Worm (Caenorhabditis elegans) whole organism, L4 larva: Measurements from ENCODE around the gene cut-2.
A peak's percentile ranks its signal among the peaks of the same experiment; 100 is the strongest.

ENCODE experiments used
- D1046.2 ChIP-seq: fragments of 200-800 bp; sonication (Bioruptor generic); IDR thresholded peaks from 2 replicates; pipeline ENCODE4 v1.3.6; 2022; ENCODE audit warnings: missing genetic modification characterization, missing compliant biosample characterization
- F26F4.8 ChIP-seq: fragments of 200-800 bp; sonication (Bioruptor generic); conservative IDR thresholded peaks from 2 replicates; pipeline ENCODE4 v1.3.6; 2022; ENCODE audit warnings: missing genetic modification characterization, missing compliant biosample characterization
- F44E2.7 ChIP-seq: fragments of 200-800 bp; sonication (Bioruptor generic); IDR thresholded peaks from 2 replicates; pipeline ENCODE4 v2.1.2; 2022; ENCODE audit warnings: missing genetic modification characterization, missing compliant biosample characterization
- T20F7.1 ChIP-seq: fragments of 200-800 bp; sonication (Bioruptor generic); optimal IDR thresholded peaks from 2 replicates; lab custom pipeline; 2018; ENCODE audit warnings: mild to moderate bottlenecking, missing genetic modification characterization, missing compliant biosample characterization
- ZK337.2 ChIP-seq: fragments of 200-800 bp; sonication (Bioruptor generic); IDR thresholded peaks from 2 replicates; pipeline ENCODE4 v1.3.6; 2022; ENCODE audit warnings: missing genetic modification reagents, missing genetic modification characterization, missing compliant biosample characterization
- aha-1 ChIP-seq: fragments of 150-350 bp; peaks from one replicate; lab custom pipeline; 2014; ENCODE audit warnings: missing biosample characterization, missing genetic modification characterization
- arid-1 ChIP-seq: fragments of 200-800 bp; sonication (Bioruptor generic); conservative IDR thresholded peaks from 2 replicates; pipeline ENCODE4 v1.3.6; 2022; ENCODE audit warnings: missing genetic modification reagents, missing genetic modification characterization, missing compliant biosample characterization
- attf-4 ChIP-seq: sonication (generic microtip); optimal IDR thresholded peaks from 3 replicates; lab custom pipeline; 2017; ENCODE audit warnings: missing biosample characterization, missing genetic modification characterization
- ceh-20 ChIP-seq: fragments of 200-800 bp; sonication (Bioruptor generic); IDR thresholded peaks from 2 replicates; pipeline ENCODE4 v1.3.6; 2022; ENCODE audit warnings: missing genetic modification reagents, missing genetic modification characterization, missing compliant biosample characterization
- ceh-28 ChIP-seq: fragments of 150-350 bp; optimal IDR thresholded peaks from 2 replicates; lab custom pipeline; 2014; ENCODE audit warnings: missing biosample characterization, missing genetic modification reagents, missing genetic modification characterization
- ceh-44 ChIP-seq: fragments of 200-800 bp; sonication (Bioruptor generic); IDR thresholded peaks from 2 replicates; pipeline ENCODE4 v1.3.6; 2022; ENCODE audit warnings: missing genetic modification reagents, missing genetic modification characterization, missing compliant biosample characterization
- ceh-62 ChIP-seq: sonication (generic microtip); optimal IDR thresholded peaks from 2 replicates; lab custom pipeline; 2017; ENCODE audit warnings: missing biosample characterization, missing genetic modification characterization
- cey-2 ChIP-seq: sonication (generic microtip); optimal IDR thresholded peaks from 3 replicates; lab custom pipeline; 2017; ENCODE audit warnings: missing genetic modification characterization, mild to moderate bottlenecking, missing compliant biosample characterization, antibody characterized with exemption, borderline replicate concordance; ENCODE audit not compliant: insufficient read depth
- dpl-1 ChIP-seq: fragments of 150-350 bp; optimal IDR thresholded peaks from 2 replicates; lab custom pipeline; 2014; ENCODE audit warnings: missing biosample characterization, missing genetic modification reagents, missing genetic modification characterization
- dve-1 ChIP-seq: sonication (generic microtip); optimal IDR thresholded peaks from 2 replicates; lab custom pipeline; 2017; ENCODE audit warnings: antibody characterized with exemption, mild to moderate bottlenecking, missing genetic modification characterization, missing compliant biosample characterization; ENCODE audit not compliant: insufficient read depth
- egl-27 ChIP-seq: sonication (generic microtip); optimal IDR thresholded peaks from 3 replicates; lab custom pipeline; 2017; ENCODE audit warnings: missing biosample characterization, missing genetic modification reagents, missing genetic modification characterization
- fkh-10 ChIP-seq: fragments of 150-350 bp; optimal IDR thresholded peaks from 2 replicates; lab custom pipeline; 2014; ENCODE audit warnings: missing biosample characterization, missing genetic modification reagents, missing genetic modification characterization
- hif-1 ChIP-seq, 2 experiments: sonication (generic microtip); optimal IDR thresholded peaks; 2 replicates each; lab custom pipeline; 2016 to 2017; ENCODE audit warnings: missing compliant biosample characterization in 2 of 2, missing genetic modification characterization in 2 of 2, missing genetic modification reagents in 2 of 2, missing genotype in 2 of 2, mild to moderate bottlenecking in 1 of 2
- hlh-11 ChIP-seq: fragments of 200-800 bp; sonication (Bioruptor generic); optimal IDR thresholded peaks from 2 replicates; lab custom pipeline; 2018; ENCODE audit warnings: mild to moderate bottlenecking, missing genetic modification characterization, missing compliant biosample characterization
- hlh-30 ChIP-seq: sonication (generic microtip); optimal IDR thresholded peaks from 2 replicates; lab custom pipeline; 2017; ENCODE audit warnings: antibody characterized with exemption, mild to moderate bottlenecking, missing genetic modification characterization, missing compliant biosample characterization; ENCODE audit not compliant: insufficient read depth
- hmg-1.1 ChIP-seq: fragments of 200-800 bp; sonication (Bioruptor generic); IDR thresholded peaks from 2 replicates; pipeline ENCODE4 v1.3.6; 2022; ENCODE audit warnings: missing genetic modification reagents, missing genetic modification characterization, missing compliant biosample characterization
- lin-1 ChIP-seq: fragments of 200-800 bp; sonication (Bioruptor generic); IDR thresholded peaks from 2 replicates; pipeline ENCODE4 v1.3.6; 2022; ENCODE audit warnings: missing genetic modification reagents, missing genetic modification characterization, missing compliant biosample characterization
- lin-38 ChIP-seq: fragments of 200-800 bp; sonication (Bioruptor generic); IDR thresholded peaks from 2 replicates; pipeline ENCODE4 v1.3.6; 2022; ENCODE audit warnings: missing genetic modification reagents, missing genetic modification characterization, missing compliant biosample characterization
- lir-3 ChIP-seq: sonication (generic microtip); optimal IDR thresholded peaks from 2 replicates; lab custom pipeline; 2016; ENCODE audit warnings: mild to moderate bottlenecking, missing genetic modification characterization, missing compliant biosample characterization
- mdl-1 ChIP-seq, 2 experiments: fragments of 150-350 bp in 1 of 2; sonication (generic microtip) in 1 of 2; optimal IDR thresholded peaks; 2 replicates each; lab custom pipeline; 2014 to 2017; ENCODE audit warnings: missing biosample characterization in 2 of 2, missing genetic modification characterization in 2 of 2
- mes-2 ChIP-seq: sonication (generic microtip); optimal IDR thresholded peaks from 2 replicates; lab custom pipeline; 2016; ENCODE audit warnings: missing genotype, mild to moderate bottlenecking, missing genetic modification characterization, missing compliant biosample characterization; ENCODE audit not compliant: poor library complexity, severe bottlenecking
- mxl-2 ChIP-seq: fragments of 200-800 bp; sonication (Bioruptor generic); conservative IDR thresholded peaks from 2 replicates; pipeline ENCODE4 v1.3.6; 2022; ENCODE audit warnings: missing genetic modification reagents, missing genetic modification characterization, missing compliant biosample characterization
- mxl-3 ChIP-seq: fragments of 200-800 bp; sonication (Bioruptor generic); optimal IDR thresholded peaks from 2 replicates; lab custom pipeline; 2018; ENCODE audit warnings: mild to moderate bottlenecking, missing genetic modification characterization, missing compliant biosample characterization
- nhr-102 ChIP-seq: sonication (generic microtip); optimal IDR thresholded peaks from 2 replicates; lab custom pipeline; 2016; ENCODE audit warnings: mild to moderate bottlenecking, missing genetic modification characterization, moderate library complexity, missing compliant biosample characterization
- nhr-11 ChIP-seq: fragments of 150-350 bp; optimal IDR thresholded peaks from 2 replicates; lab custom pipeline; 2014; ENCODE audit warnings: missing biosample characterization, missing genetic modification characterization
- nhr-25 ChIP-seq: sonication (generic microtip); optimal IDR thresholded peaks from 2 replicates; lab custom pipeline; 2017; ENCODE audit warnings: missing genetic modification characterization, mild to moderate bottlenecking, missing compliant biosample characterization, antibody characterized with exemption, moderate library complexity, borderline replicate concordance; ENCODE audit not compliant: insufficient read depth
- nhr-48 ChIP-seq: sonication (generic microtip); optimal IDR thresholded peaks from 2 replicates; lab custom pipeline; 2016; ENCODE audit warnings: mild to moderate bottlenecking, missing genetic modification characterization, missing compliant biosample characterization
- nhr-6 ChIP-seq: fragments of 150-350 bp; optimal IDR thresholded peaks from 2 replicates; lab custom pipeline; 2014; ENCODE audit warnings: missing biosample characterization, missing genetic modification characterization
- nhr-77 ChIP-seq: fragments of 150-350 bp; optimal IDR thresholded peaks from 2 replicates; lab custom pipeline; 2014; ENCODE audit warnings: missing biosample characterization, missing genetic modification characterization
- php-3 ChIP-seq: fragments of 200-800 bp; sonication (Bioruptor generic); IDR thresholded peaks from 2 replicates; pipeline ENCODE4 v1.3.6; 2022; ENCODE audit warnings: missing genetic modification reagents, missing genetic modification characterization, missing compliant biosample characterization
- pqm-1 ChIP-seq: sonication (generic microtip); optimal IDR thresholded peaks from 2 replicates; lab custom pipeline; 2017; ENCODE audit warnings: missing biosample characterization, missing genetic modification characterization
- rbr-2 ChIP-seq: sonication (generic microtip); optimal IDR thresholded peaks from 2 replicates; lab custom pipeline; 2016; ENCODE audit warnings: missing genotype, missing genetic modification characterization, missing compliant biosample characterization
- sdz-12 ChIP-seq: fragments of 200-800 bp; sonication (Bioruptor generic); optimal IDR thresholded peaks from 2 replicates; lab custom pipeline; 2018; ENCODE audit warnings: mild to moderate bottlenecking, missing genetic modification characterization, missing compliant biosample characterization
- skn-1 ChIP-seq: fragments of 150-350 bp; optimal IDR thresholded peaks from 2 replicates; lab custom pipeline; 2014; ENCODE audit warnings: missing biosample characterization, missing genetic modification characterization
- snpc-4 ChIP-seq: fragments of 150-350 bp; optimal IDR thresholded peaks from 2 replicates; lab custom pipeline; 2014; ENCODE audit warnings: missing biosample characterization, missing genetic modification characterization
- spr-3 ChIP-seq: fragments of 200-800 bp; sonication (Bioruptor generic); optimal IDR thresholded peaks from 2 replicates; lab custom pipeline; 2018; ENCODE audit warnings: mild to moderate bottlenecking, missing genetic modification characterization, missing compliant biosample characterization
- vab-7 ChIP-seq: fragments of 200-800 bp; sonication (Bioruptor generic); IDR thresholded peaks from 2 replicates; pipeline ENCODE4 v1.3.6; 2022; ENCODE audit warnings: missing genetic modification reagents, missing genetic modification characterization, missing compliant biosample characterization
- ztf-7 ChIP-seq: fragments of 150-350 bp; optimal IDR thresholded peaks from 2 replicates; lab custom pipeline; 2014; ENCODE audit warnings: missing biosample characterization, missing genetic modification characterization

Gene cut-2

DNA sequence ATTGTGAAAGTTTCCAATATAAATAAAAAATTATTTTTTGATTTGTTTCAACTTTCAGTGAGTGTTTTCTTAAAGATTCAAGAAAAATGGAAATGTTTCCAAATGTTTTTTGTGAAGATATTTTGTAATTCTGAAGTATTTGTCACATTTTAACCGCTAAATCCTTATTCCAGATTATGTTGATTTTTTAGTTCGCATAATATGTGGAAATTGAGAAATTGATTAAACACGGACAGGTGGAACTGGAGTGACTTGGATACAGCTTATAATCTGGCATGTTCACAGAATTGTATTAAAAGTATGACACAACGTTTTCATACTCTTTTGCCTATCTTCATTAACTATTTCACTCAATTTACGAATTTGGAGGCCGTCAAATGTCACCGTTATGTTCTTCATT, 40.7 kb downstream of the cut-2 start, which contains the start of gene lurp-3:
Gene lurp-3, plus strand, starts transcription at position 301 of the 400 bp plus-strand sequence.
- TF ChIP-seq lin-38 (GFP tag; lab: Robert Waterston, UW) (no peak), dve-1 (tag; lab: Kevin White, UChicago) (no peak), cey-2 (no peak), nhr-102 (tag; lab: Kevin White, UChicago) (no peak)
- TF ChIP-seq, all 104 proteins: peak for 0

DNA sequence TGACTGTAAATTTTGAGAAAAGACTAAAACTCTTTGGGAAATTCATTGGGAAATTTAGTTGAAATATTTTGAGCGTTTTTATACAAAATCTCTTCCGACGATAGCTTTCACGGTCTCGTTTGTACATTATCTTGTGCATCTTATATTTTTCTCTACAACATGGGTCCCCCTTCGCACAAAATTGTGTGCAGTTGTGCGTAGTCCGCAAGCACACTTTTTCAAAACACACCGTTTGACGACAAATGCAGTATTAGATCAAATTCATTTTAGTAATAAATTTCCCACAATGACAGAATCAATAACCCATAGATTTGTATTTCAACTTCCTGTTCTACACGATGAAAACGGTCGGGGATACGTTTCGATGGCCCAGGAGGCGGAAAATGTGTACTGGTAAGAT, 43.1 kb downstream of the cut-2 start, which contains the start of gene F25H9.2:
Gene F25H9.2, plus strand, starts transcription at position 226 of the 400 bp plus-strand sequence.
- TF ChIP-seq hlh-11 (tag; lab: Kevin White, UChicago), result no peak
- no peak for TF ChIP-seq attf-4 (tag; lab: Kevin White, UChicago)
- TF ChIP-seq nhr-6, result peak; percentile 52
- no peak for TF ChIP-seq D1046.2 (GFP tag; lab: Robert Waterston, UW)
- no peak for TF ChIP-seq php-3
- TF ChIP-seq dpl-1 (GFP tag; lab: Kevin White, UChicago), result peak; percentile 35
- no peak for TF ChIP-seq spr-3 (GFP tag; lab: Kevin White, UChicago)
- TF ChIP-seq F44E2.7, result no peak

DNA sequence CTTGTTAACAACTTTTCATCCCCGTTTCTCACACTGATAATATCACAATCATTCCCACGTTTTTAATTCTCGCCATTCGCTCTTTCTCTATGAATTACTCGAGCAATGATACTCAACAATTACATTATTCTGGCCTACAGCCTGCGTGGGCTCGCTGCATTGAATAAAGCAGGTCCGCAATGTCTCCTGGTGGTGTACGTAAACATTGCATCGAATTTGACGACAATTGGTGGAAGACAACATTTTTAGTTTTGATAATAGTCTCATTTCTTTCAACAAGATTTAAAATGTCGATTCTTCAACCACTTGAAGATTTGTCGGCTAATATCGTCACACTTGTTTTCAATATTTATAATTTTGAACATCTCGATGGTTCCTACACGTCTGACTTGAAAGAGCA, 44.6 kb downstream of the cut-2 start, which contains the start of gene bath-39:
Gene bath-39, plus strand, starts transcription at position 137 of the 400 bp plus-strand sequence.
- TF ChIP-seq mes-2 (peak; percentile 53), nhr-6 (peak; percentile 19), hlh-30 (tag; lab: Kevin White, UChicago) (peak; percentile 8), rbr-2 (tag; lab: Kevin White, UChicago) (peak; percentile 3), fkh-10 (GFP tag; lab: Kevin White, UChicago) (no peak), lin-1 (GFP tag; lab: Robert Waterston, UW) (no peak), dve-1 (tag; lab: Kevin White, UChicago) (peak; percentile 8), T20F7.1 (GFP tag; lab: Kevin White, UChicago) (peak; percentile 0), sdz-12 (GFP tag; lab: Kevin White, UChicago) (no peak), mxl-2 (GFP tag; lab: Robert Waterston, UW) (no peak), dpl-1 (GFP tag; lab: Kevin White, UChicago) (peak; percentile 11)

- TF ChIP-seq egl-27 (tag; lab: Kevin White, UChicago) (no peak), ceh-62 (tag; lab: Kevin White, UChicago) (no peak), ceh-28 (tag; lab: Kevin White, UChicago) (no peak), ZK337.2 (no peak), F26F4.8 (no peak), hif-1 (tag; optimal IDR thresholded peaks at IDR 0.05; lab: Kevin White, UChicago) (peak in 1 of 2 experiments; percentile 76), arid-1 (GFP tag; lab: Robert Waterston, UW) (0 out of 2 replicates have a peak, but pooled peaks have one; percentile 28), hmg-1.1 (GFP tag; lab: Robert Waterston, UW) (peak; percentile 66; the same call in 1 of the 2 replicates), skn-1 (tag; lab: Kevin White, UChicago) (no peak), nhr-77 (tag; lab: Kevin White, UChicago) (peak; percentile 36), aha-1 (no peak), nhr-6 (peak; percentile 88), nhr-25 (no peak), nhr-11 (tag; lab: Kevin White, UChicago) (peak; percentile 45), snpc-4 (no peak), ceh-20 (GFP tag; lab: Robert Waterston, UW) (peak; percentile 42; the same call in 1 of the 2 replicates), mes-2 (peak; percentile 75), ztf-7 (tag; lab: Kevin White, UChicago) (peak; percentile 49), php-3 (peak; percentile 95), hlh-30 (tag; lab: Kevin White, UChicago) (peak; percentile 97), lir-3 (tag; lab: Kevin White, UChicago) (no peak), nhr-48 (peak; percentile 77), nhr-102 (tag; lab: Kevin White, UChicago) (peak; percentile 47), vab-7 (GFP tag; lab: Robert Waterston, UW) (no peak), ceh-44 (no peak), mxl-2 (GFP tag; lab: Robert Waterston, UW) (no peak), pqm-1 (peak; percentile 82), mdl-1 (tag; optimal IDR thresholded peaks at IDR 0.05; lab: Kevin White, UChicago) (peak in 1 of 2 experiments; percentile 75), mxl-3 (no peak)
Measured at ce11 chrV:13462974-13463373, 48.2 kb downstream of the cut-2 start, which contains the start of gene frm-10. TSS of gene frm-10 (plus strand) at chrV:13463207.
